Fruit fly (Drosophila melanogaster) whole organism, adult: ENCODE data around the gene kibra.

Experiments used
- CG11617 ChIP-seq: fragments of 200-800 bp; sonication (Bioruptor generic); optimal IDR thresholded peaks from 2 replicates; lab custom pipeline; 2017; ENCODE audit warnings: mild to moderate bottlenecking, missing biosample characterization, missing genetic modification reagents, missing genetic modification characterization
- CG12768 ChIP-seq: fragments of 200-800 bp; sonication (Bioruptor generic); optimal IDR thresholded peaks from 2 replicates; lab custom pipeline; 2017; ENCODE audit warnings: missing biosample characterization, missing genetic modification characterization, mild to moderate bottlenecking, moderate library complexity, missing genetic modification reagents
- CG14711 ChIP-seq: fragments of 200-800 bp; sonication (Bioruptor generic); optimal IDR thresholded peaks from 2 replicates; lab custom pipeline; 2018; ENCODE audit warnings: missing biosample characterization, mild to moderate bottlenecking, missing genetic modification characterization, moderate library complexity
- CG1620 ChIP-seq: fragments of 200-800 bp; sonication (Bioruptor generic); optimal IDR thresholded peaks from 2 replicates; lab custom pipeline; 2016; ENCODE audit warnings: missing biosample characterization, missing genetic modification characterization
- CG33017 ChIP-seq: fragments of 200-800 bp; sonication (Bioruptor generic); optimal IDR thresholded peaks from 2 replicates; lab custom pipeline; 2018; ENCODE audit warnings: missing biosample characterization, mild to moderate bottlenecking, missing genetic modification characterization, moderate library complexity
- CG5204 ChIP-seq: fragments of 200-800 bp; sonication (Bioruptor generic); optimal IDR thresholded peaks from 2 replicates; lab custom pipeline; 2016; ENCODE audit warnings: missing biosample characterization, missing genetic modification characterization
- CG7045 ChIP-seq: fragments of 200-800 bp; sonication (Bioruptor generic); optimal IDR thresholded peaks from 2 replicates; lab custom pipeline; 2017; ENCODE audit warnings: missing biosample characterization, mild to moderate bottlenecking, missing genetic modification characterization
- CG7101 ChIP-seq: fragments of 200-800 bp; sonication (Bioruptor generic); optimal IDR thresholded peaks from 2 replicates; lab custom pipeline; 2018; ENCODE audit warnings: missing biosample characterization, mild to moderate bottlenecking, missing genetic modification characterization, moderate library complexity
- Clk ChIP-seq: fragments of 200-800 bp; sonication (Bioruptor generic); optimal IDR thresholded peaks from 2 replicates; lab custom pipeline; 2017; ENCODE audit warnings: missing biosample characterization, missing genetic modification characterization
- Crg-1 ChIP-seq: fragments of 200-800 bp; sonication (Bioruptor generic); optimal IDR thresholded peaks from 2 replicates; lab custom pipeline; 2016; ENCODE audit warnings: missing biosample characterization, missing genetic modification characterization
- Hr96 ChIP-seq: fragments of 200-800 bp; sonication (Bioruptor generic); optimal IDR thresholded peaks from 2 replicates; lab custom pipeline; 2016; ENCODE audit warnings: missing biosample characterization, missing genetic modification characterization
- Mnt ChIP-seq: fragments of 200-800 bp; sonication (Bioruptor generic); optimal IDR thresholded peaks from 2 replicates; lab custom pipeline; 2016; ENCODE audit warnings: missing biosample characterization, mild to moderate bottlenecking, missing genetic modification characterization
- bab1 ChIP-seq: fragments of 200-800 bp; sonication (Bioruptor generic); optimal IDR thresholded peaks from 3 replicates; lab custom pipeline; 2019; ENCODE audit warnings: missing biosample characterization, mild to moderate bottlenecking, missing genetic modification characterization, moderate library complexity
- cic ChIP-seq: fragments of 200-800 bp; sonication (Bioruptor generic); optimal IDR thresholded peaks from 2 replicates; lab custom pipeline; 2017; ENCODE audit warnings: missing biosample characterization, mild to moderate bottlenecking, missing genetic modification characterization, moderate library complexity
- cnc ChIP-seq, 2 experiments: fragments of >200 bp; optimal IDR thresholded peaks; 2 replicates each; lab custom pipeline; 2017
- kay ChIP-seq: fragments of 200-800 bp; sonication (Bioruptor generic); peaks from one replicate; lab custom pipeline; 2016; ENCODE audit warnings: missing biosample characterization, missing genetic modification characterization, borderline replicate concordance
- ovo ChIP-seq: fragments of 200-800 bp; sonication (Bioruptor generic); optimal IDR thresholded peaks from 2 replicates; lab custom pipeline; 2016; ENCODE audit warnings: missing biosample characterization, missing genetic modification characterization
- pad ChIP-seq: fragments of 200-800 bp; sonication (Bioruptor generic); optimal IDR thresholded peaks from 3 replicates; lab custom pipeline; 2017; ENCODE audit warnings: missing biosample characterization, missing genetic modification characterization, mild to moderate bottlenecking, moderate library complexity, missing genetic modification reagents
- tj ChIP-seq: fragments of 200-800 bp; sonication (Bioruptor generic); optimal IDR thresholded peaks from 3 replicates; lab custom pipeline; 2017; ENCODE audit warnings: missing biosample characterization, mild to moderate bottlenecking, missing genetic modification characterization, moderate library complexity
- toe ChIP-seq: fragments of 200-800 bp; sonication (Bioruptor generic); optimal IDR thresholded peaks from 2 replicates; lab custom pipeline; 2016; ENCODE audit warnings: missing biosample characterization, missing genetic modification characterization

Gene kibra

DNA sequence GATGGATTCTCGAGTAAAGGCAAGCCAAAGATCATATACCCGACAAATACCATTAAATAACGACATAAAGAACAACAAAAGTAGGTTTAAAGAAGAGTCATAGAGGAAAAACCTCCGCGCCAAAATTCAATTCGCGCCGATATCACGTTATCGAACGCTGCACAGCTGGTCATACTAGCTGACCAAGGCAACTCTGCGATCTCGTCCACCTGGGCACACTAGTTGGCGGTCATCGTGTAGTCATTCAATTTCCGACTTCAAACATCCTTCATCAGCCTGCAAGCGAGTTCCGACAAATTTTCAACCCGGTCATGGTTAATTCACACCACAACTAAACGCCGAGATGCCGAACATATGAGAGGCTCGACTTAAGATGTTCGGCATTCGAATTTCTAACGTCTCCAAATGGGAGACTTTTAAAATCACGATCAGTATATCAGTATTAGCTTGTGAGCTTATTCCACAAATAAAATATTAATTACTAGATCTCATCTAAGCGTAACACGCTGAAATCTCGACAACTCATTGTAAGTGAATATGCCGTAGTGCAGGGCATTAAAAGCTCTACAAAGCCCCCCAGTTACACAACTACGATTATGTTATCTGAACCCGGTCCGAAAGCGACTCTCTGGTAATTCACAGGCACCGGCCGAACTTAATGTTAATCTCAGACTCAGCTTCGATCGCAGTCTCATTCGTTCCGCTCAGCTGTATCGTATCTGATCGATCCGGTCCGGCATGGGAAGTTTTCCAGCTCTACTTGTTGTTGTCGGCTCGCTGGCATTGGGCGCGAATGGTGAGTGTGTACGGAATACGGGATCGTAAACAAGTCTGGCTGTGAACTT, 67.1 kb downstream of the kibra start, which contains the start of gene CG3505:
Gene CG3505, plus strand, starts transcription at position 688 of the 845 bp plus-strand sequence.
- TF ChIP-seq bab1 (GFP tag; lab: Kevin White, UChicago) = peak; percentile 40
- TF ChIP-seq pad (GFP tag; lab: Kevin White, UChicago) = peak; percentile 4
- peak; percentile 47 for TF ChIP-seq CG7101 (tag; lab: Kevin White, UChicago)
- no peak for TF ChIP-seq cnc (optimal IDR thresholded peaks at IDR 0.05; lab: Kevin White, UChicago)
- peak; percentile 37 for TF ChIP-seq Mnt (GFP tag; lab: Kevin White, UChicago)
- peak; percentile 68 for TF ChIP-seq cic (GFP tag; lab: Kevin White, UChicago)
- peak; percentile 66 for TF ChIP-seq CG7045 (GFP tag; lab: Kevin White, UChicago)
- no peak for TF ChIP-seq CG11617
- TF ChIP-seq CG33017 (tag; lab: Kevin White, UChicago) = peak; percentile 50
- TF ChIP-seq CG12768 = peak; percentile 17
- TF ChIP-seq Clk (GFP tag; lab: Kevin White, UChicago) = no peak
- no peak for TF ChIP-seq toe (GFP tag; lab: Kevin White, UChicago)
- TF ChIP-seq CG1620 (GFP tag; lab: Kevin White, UChicago) = no peak
- peak; percentile 24 for TF ChIP-seq CG14711 (tag; lab: Kevin White, UChicago)
- no peak for TF ChIP-seq kay

DNA sequence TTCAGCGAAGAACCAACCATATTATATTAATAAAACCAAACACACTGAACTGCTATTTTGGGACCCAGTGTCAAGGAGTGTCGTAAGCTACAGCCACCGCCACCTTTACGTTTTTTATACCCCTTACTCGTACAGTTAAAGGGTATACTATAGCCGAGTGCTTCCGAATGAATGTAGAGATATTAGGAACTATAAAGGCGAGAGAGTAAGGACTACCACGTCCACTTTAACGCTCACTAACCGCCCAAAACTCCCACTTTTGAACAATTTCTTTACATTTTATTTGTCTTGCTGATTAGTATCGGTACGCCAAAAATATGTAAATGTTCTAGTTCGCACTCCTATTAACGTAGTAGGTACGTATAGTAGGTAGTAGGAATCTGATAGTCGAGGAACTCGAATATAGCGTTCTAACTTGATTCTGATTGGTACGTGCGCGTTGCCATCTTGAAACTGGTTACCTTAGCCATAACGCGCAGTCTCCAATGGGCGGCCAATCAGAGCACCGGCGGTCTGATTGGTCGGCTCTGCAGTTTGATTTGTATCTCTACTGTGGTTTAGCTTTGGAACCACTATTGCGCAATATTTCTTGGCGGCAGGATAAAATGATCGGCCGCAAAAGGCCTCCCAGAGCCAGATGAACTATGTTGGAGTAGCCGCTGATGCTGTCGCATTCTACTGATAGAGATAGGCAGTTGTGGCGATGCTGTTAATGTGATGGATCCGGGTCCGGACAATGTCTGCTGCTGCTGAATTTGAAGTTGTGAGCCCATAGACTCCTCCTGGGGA, 68.0 kb downstream of the kibra start:
- TF ChIP-seq CG12768 (no peak), CG7101 (tag; lab: Kevin White, UChicago) (no peak), cnc (optimal IDR thresholded peaks at IDR 0.05; lab: Kevin White, UChicago) (no peak), Hr96 (no peak), ovo (no peak), kay (no peak), CG14711 (tag; lab: Kevin White, UChicago) (no peak), Clk (GFP tag; lab: Kevin White, UChicago) (no peak), pad (GFP tag; lab: Kevin White, UChicago) (no peak), CG7045 (GFP tag; lab: Kevin White, UChicago) (no peak)

DNA sequence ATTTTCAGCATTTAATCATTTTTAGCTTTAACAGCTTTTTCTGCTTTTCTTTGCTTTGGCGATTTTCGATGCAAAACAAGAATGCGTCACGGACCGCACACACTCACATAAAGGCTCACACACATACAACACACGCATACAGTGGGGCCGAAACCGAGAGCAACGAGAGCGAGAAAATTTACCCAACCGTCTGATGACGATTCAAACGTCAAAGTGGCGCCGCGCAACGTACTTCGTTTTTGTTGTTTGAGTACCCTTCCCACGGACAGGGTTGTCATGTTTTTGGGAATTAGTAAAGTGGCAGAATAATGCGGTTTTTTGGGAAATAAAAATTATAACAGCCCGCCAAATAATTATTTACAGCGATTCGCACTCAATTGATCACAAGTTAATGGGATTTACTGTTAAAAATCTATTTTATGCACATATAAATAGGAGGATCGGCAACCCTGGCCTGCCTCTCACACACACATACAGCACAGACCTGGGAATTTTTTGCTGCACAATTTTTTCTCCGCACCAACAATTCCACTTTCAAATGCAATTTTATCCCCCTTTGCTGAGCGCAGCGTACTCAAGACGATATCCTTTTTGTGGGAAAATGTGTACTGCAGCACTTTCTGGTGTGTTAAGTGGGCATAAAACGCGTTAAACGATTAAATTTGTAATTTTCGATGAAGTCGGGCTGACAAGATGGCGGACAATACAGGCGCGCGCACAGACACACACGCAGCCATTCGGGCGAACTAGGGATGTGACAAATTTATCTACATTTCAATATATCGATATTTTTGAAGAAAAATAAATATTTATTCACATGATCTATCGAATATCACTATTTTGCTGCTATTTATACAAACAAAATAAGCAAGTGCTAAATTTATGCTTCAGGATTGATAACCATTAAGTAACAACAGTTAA, 68.8 kb downstream of the kibra start:
- TF ChIP-seq bab1 (GFP tag; lab: Kevin White, UChicago) (peak; percentile 92), CG14711 (tag; lab: Kevin White, UChicago) (peak; percentile 100), CG33017 (tag; lab: Kevin White, UChicago) (peak; percentile 96), tj (GFP tag; lab: Kevin White, UChicago) (no peak), kay (peak; percentile 99), Mnt (GFP tag; lab: Kevin White, UChicago) (peak; percentile 87), CG1620 (GFP tag; lab: Kevin White, UChicago) (peak; percentile 93), toe (GFP tag; lab: Kevin White, UChicago) (peak; percentile 95), CG12768 (peak; percentile 98), Clk (GFP tag; lab: Kevin White, UChicago) (peak; percentile 86), CG11617 (peak; percentile 94), pad (GFP tag; lab: Kevin White, UChicago) (peak; percentile 82), CG5204 (GFP tag; lab: Kevin White, UChicago) (peak; percentile 92), CG7045 (GFP tag; lab: Kevin White, UChicago) (peak; percentile 92), cnc (optimal IDR thresholded peaks at IDR 0.05; lab: Kevin White, UChicago) (no peak), ovo (peak; percentile 17), cic (GFP tag; lab: Kevin White, UChicago) (peak; percentile 83), Hr96 (peak; percentile 94), CG7101 (tag; lab: Kevin White, UChicago) (peak; percentile 95), Crg-1 (GFP tag; lab: Kevin White, UChicago) (peak; percentile 77)

- TF ChIP-seq pad (GFP tag; lab: Kevin White, UChicago) = no peak
- no peak for TF ChIP-seq ovo
- TF ChIP-seq kay = peak; percentile 57
- TF ChIP-seq Crg-1 (GFP tag; lab: Kevin White, UChicago) = peak; percentile 35
- TF ChIP-seq Hr96 = no peak
- peak in 1 of 2 experiments; percentile 52 for TF ChIP-seq cnc (optimal IDR thresholded peaks at IDR 0.05; lab: Kevin White, UChicago)
- TF ChIP-seq tj (GFP tag; lab: Kevin White, UChicago) = peak; percentile 98
- TF ChIP-seq CG14711 (tag; lab: Kevin White, UChicago) = no peak
- TF ChIP-seq Clk (GFP tag; lab: Kevin White, UChicago) = no peak
- TF ChIP-seq CG5204 (GFP tag; lab: Kevin White, UChicago) = no peak
These were observed 69.7 kb downstream of the kibra start for dm6 chr3R:14654231-14654975.
